Worm (Caenorhabditis elegans): Measurements from ENCODE around the gene mct-4.

The mct-4 gene

ce11 chrX:4960910-4961680 is 31.5 kb upstream of the mct-4 start:
- TF ChIP-seq him-1 (tag; optimal IDR thresholded peaks at IDR 0.05) (no peak), F55B11.4 (tag; optimal IDR thresholded peaks at IDR 0.05; ENCODE audit: borderline replicate concordance, insufficient read depth) (no peak), B0019.2 (GFP tag; conservative IDR thresholded peaks at IDR 0.05) (no peak), zfh-2 (GFP tag; conservative IDR thresholded peaks at IDR 0.05) (no peak; the same call in 1 of the 2 replicates), ztf-3 (GFP tag; optimal IDR thresholded peaks at IDR 0.05) (no peak), atf-7 (tag; optimal IDR thresholded peaks at IDR 0.05) (no peak), hrde-1 (tag; optimal IDR thresholded peaks at IDR 0.05; ENCODE audit: borderline replicate concordance) (no peak), mel-28 (tag; optimal IDR thresholded peaks at IDR 0.05; ENCODE audit: borderline replicate concordance) (no peak), aptf-3 (GFP tag; IDR thresholded peaks at IDR 0.05) (no peak), T07F8.4 (tag; optimal IDR thresholded peaks at IDR 0.05) (no peak), nhr-27 (tag; optimal IDR thresholded peaks at IDR 0.05) (no peak), tbx-9 (tag; optimal IDR thresholded peaks at IDR 0.05; ENCODE audit: borderline replicate concordance) (no peak), ztf-25 (GFP tag; IDR thresholded peaks at IDR 0.05) (no peak), lin-26 (GFP tag; IDR thresholded peaks at IDR 0.05) (no peak), lir-1 (GFP tag; conservative IDR thresholded peaks at IDR 0.05) (no peak), Y53G8AR.9 (GFP tag; conservative IDR thresholded peaks at IDR 0.05) (peak; percentile 28; the same call in 1 of the 2 replicates), pbrm-1 (GFP tag; IDR thresholded peaks at IDR 0.05) (peak; percentile 31; the same call in 1 of the 2 replicates), let-526 (GFP tag; IDR thresholded peaks at IDR 0.05) (no peak), akir-1 (GFP tag; optimal IDR thresholded peaks at IDR 0.05) (peak; percentile 27), F37B4.10 (GFP tag; IDR thresholded peaks at IDR 0.05) (0 out of 2 replicates have a peak, but pooled peaks have one; percentile 46), ets-4 (GFP tag; optimal IDR thresholded peaks at IDR 0.05) (no peak), lag-1 (GFP tag; IDR thresholded peaks at IDR 0.05) (no peak), rcor-1 (GFP tag; IDR thresholded peaks at IDR 0.05) (no peak), F23B12.7 (tag; optimal IDR thresholded peaks at IDR 0.05; ENCODE audit: insufficient read depth) (no peak), F57A8.1 (GFP tag; optimal IDR thresholded peaks at IDR 0.05) (no peak), ceh-40 (GFP tag; IDR thresholded peaks at IDR 0.05) (no peak), hlh-26 (GFP tag; conservative IDR thresholded peaks at IDR 0.05) (no peak), rec-8 (tag; optimal IDR thresholded peaks at IDR 0.05) (no peak), aptf-2 (GFP tag; conservative IDR thresholded peaks at IDR 0.05) (no peak), nhr-90 (tag; optimal IDR thresholded peaks at IDR 0.05) (no peak), attf-3 (GFP tag; conservative IDR thresholded peaks at IDR 0.05) (no peak), hlh-12 (tag; optimal IDR thresholded peaks at IDR 0.05) (no peak), madf-3 (GFP tag; IDR thresholded peaks at IDR 0.05) (no peak), cebp-2 (GFP tag; IDR thresholded peaks at IDR 0.05) (no peak), F49E8.2 (tag; optimal IDR thresholded peaks at IDR 0.05; ENCODE audit: insufficient read depth) (no peak), mcd-1 (GFP tag; IDR thresholded peaks at IDR 0.05) (0 out of 2 replicates have a peak, but pooled peaks have one; percentile 16), bed-2 (GFP tag; IDR thresholded peaks at IDR 0.05) (peak; percentile 26; the same call in 1 of the 2 replicates), F39B2.1 (GFP tag; IDR thresholded peaks at IDR 0.05) (no peak), attf-5 (GFP tag; optimal IDR thresholded peaks at IDR 0.05) (no peak), egl-18 (GFP tag; IDR thresholded peaks at IDR 0.05) (no peak)

Data from whole organism, young adult.